1 fruit fly cellular context compared by ENCODE assay signal in genomic region chr3L:7909695-7910463, dm6.
TF ChIP-seq lines count a peak whose summit lies in the region.

No protein-coding gene starts in this region.

TF ChIP-seq in whole organism, embryonic, 481 proteins besides CTCF, POLR2A, EP300 and RAD21 (continued from another document and continues in another):
- TF ChIP-seq dm (GFP tag; optimal IDR thresholded peaks at IDR 0.05; lab: Kevin White, UChicago): no peak
- no peak for TF ChIP-seq bowl (GFP tag; IDR thresholded peaks at IDR 0.05; lab: Robert Waterston, UW)
- no peak for TF ChIP-seq sens-2 (GFP tag; IDR thresholded peaks at IDR 0.05; lab: Robert Waterston, UW)
- no peak for TF ChIP-seq pita (GFP tag; optimal IDR thresholded peaks at IDR 0.05; lab: Kevin White, UChicago)
- no peak for TF ChIP-seq HLHmδ (GFP tag; optimal IDR thresholded peaks at IDR 0.05; lab: Kevin White, UChicago)
- no peak for TF ChIP-seq zfh2 (GFP tag; optimal IDR thresholded peaks at IDR 0.05; lab: Kevin White, UChicago)
- TF ChIP-seq wek (GFP tag; optimal IDR thresholded peaks at IDR 0.05; lab: Kevin White, UChicago): no peak
- TF ChIP-seq sd (tag; optimal IDR thresholded peaks at IDR 0.05; lab: Kevin White, UChicago): peak; percentile 41
- TF ChIP-seq hth (optimal IDR thresholded peaks at IDR 0.05; lab: Kevin White, UChicago): no peak
- no peak for TF ChIP-seq CG13775 (GFP tag; optimal IDR thresholded peaks at IDR 0.05; lab: Kevin White, UChicago)
- TF ChIP-seq kay (GFP tag; optimal IDR thresholded peaks at IDR 0.05; lab: Kevin White, UChicago): no peak
- TF ChIP-seq B-H2 (GFP tag; optimal IDR thresholded peaks at IDR 0.05; lab: Kevin White, UChicago): no peak
- TF ChIP-seq ap (GFP tag; IDR thresholded peaks at IDR 0.05; lab: Robert Waterston, UW): no peak
- TF ChIP-seq sr (GFP tag; IDR thresholded peaks at IDR 0.05; lab: Robert Waterston, UW): no peak
- no peak for TF ChIP-seq Sry-δ (GFP tag; optimal IDR thresholded peaks at IDR 0.05; lab: Kevin White, UChicago)
- TF ChIP-seq CG6765 (GFP tag; optimal IDR thresholded peaks at IDR 0.05; lab: Kevin White, UChicago): peak; percentile 21
- TF ChIP-seq CG31388 (GFP tag; optimal IDR thresholded peaks at IDR 0.05; lab: Kevin White, UChicago): no peak
- peak; percentile 48 for TF ChIP-seq Ptx1 (GFP tag; IDR thresholded peaks at IDR 0.05; lab: Robert Waterston, UW)
- no peak for TF ChIP-seq insv (GFP tag; optimal IDR thresholded peaks at IDR 0.05; lab: Kevin White, UChicago)
- TF ChIP-seq Oaz (GFP tag; IDR thresholded peaks at IDR 0.05; lab: Robert Waterston, UW): no peak
- TF ChIP-seq Hr3 (GFP tag; optimal IDR thresholded peaks at IDR 0.05; lab: Kevin White, UChicago): no peak
- TF ChIP-seq repo (GFP tag; optimal IDR thresholded peaks at IDR 0.05; lab: Kevin White, UChicago): no peak
- no peak for TF ChIP-seq CG31365 (tag; optimal IDR thresholded peaks at IDR 0.05; lab: Kevin White, UChicago)
- TF ChIP-seq Chrac-16 (GFP tag; optimal IDR thresholded peaks at IDR 0.05; lab: Kevin White, UChicago): no peak
- no peak for TF ChIP-seq CG9876 (GFP tag; optimal IDR thresholded peaks at IDR 0.05; lab: Kevin White, UChicago)
- no peak for TF ChIP-seq ewg (GFP tag; optimal IDR thresholded peaks at IDR 0.05; lab: Kevin White, UChicago)
- TF ChIP-seq gce (GFP tag; IDR thresholded peaks at IDR 0.05; lab: Robert Waterston, UW): no peak
- TF ChIP-seq btn (GFP tag; optimal IDR thresholded peaks at IDR 0.05; lab: Kevin White, UChicago): no peak
- no peak for TF ChIP-seq zfh1 (GFP tag; IDR thresholded peaks at IDR 0.05; lab: Robert Waterston, UW)
- no peak for TF ChIP-seq CG2116 (GFP tag; optimal IDR thresholded peaks at IDR 0.05; lab: Kevin White, UChicago)
- no peak for TF ChIP-seq Sox102F (GFP tag; optimal IDR thresholded peaks at IDR 0.05; lab: Kevin White, UChicago)
- no peak for TF ChIP-seq sug (tag; optimal IDR thresholded peaks at IDR 0.05; lab: Kevin White, UChicago)
- TF ChIP-seq lab (GFP tag; optimal IDR thresholded peaks at IDR 0.05; lab: Kevin White, UChicago): peak; percentile 35
- TF ChIP-seq gsb (GFP tag; IDR thresholded peaks at IDR 0.05; lab: Robert Waterston, UW): no peak; the same call in 1 of the 2 replicates
- no peak for TF ChIP-seq CG16813 (GFP tag; IDR thresholded peaks at IDR 0.05; lab: Robert Waterston, UW; ENCODE audit: partially characterized antibody)
- TF ChIP-seq Dbx (GFP tag; IDR thresholded peaks at IDR 0.05; lab: Robert Waterston, UW): no peak
- TF ChIP-seq eve (GFP tag; optimal IDR thresholded peaks at IDR 0.05; lab: Kevin White, UChicago): no peak
- TF ChIP-seq zen2 (GFP tag; IDR thresholded peaks at IDR 0.05; lab: Robert Waterston, UW; ENCODE audit: partially characterized antibody): no peak
- no peak for TF ChIP-seq ranshi (GFP tag; IDR thresholded peaks at IDR 0.05; lab: Robert Waterston, UW)
- no peak for TF ChIP-seq Poxn (GFP tag; IDR thresholded peaks at IDR 0.05; lab: Robert Waterston, UW)
- no peak for TF ChIP-seq jumu (GFP tag; optimal IDR thresholded peaks at IDR 0.05; lab: Kevin White, UChicago)
- no peak for TF ChIP-seq fd102C (GFP tag; optimal IDR thresholded peaks at IDR 0.05; lab: Kevin White, UChicago)
- no peak for TF ChIP-seq trem (tag; optimal IDR thresholded peaks at IDR 0.05; lab: Kevin White, UChicago)
- TF ChIP-seq luna (GFP tag; optimal IDR thresholded peaks at IDR 0.05; lab: Kevin White, UChicago): no peak
- TF ChIP-seq pum (GFP tag; optimal IDR thresholded peaks at IDR 0.05; lab: Kevin White, UChicago): no peak
- peak; percentile 26 for TF ChIP-seq CG18619 (GFP tag; optimal IDR thresholded peaks at IDR 0.05; lab: Kevin White, UChicago)
- TF ChIP-seq CG31224 (GFP tag; IDR thresholded peaks at IDR 0.05; lab: Robert Waterston, UW): 0 out of 2 replicates have a peak, but pooled peaks have one; percentile 48
- TF ChIP-seq B-H1 (GFP tag; IDR thresholded peaks at IDR 0.05; lab: Robert Waterston, UW): no peak
- no peak for TF ChIP-seq chinmo (GFP tag; IDR thresholded peaks at IDR 0.05; lab: Robert Waterston, UW; ENCODE audit: partially characterized antibody)
- no peak for TF ChIP-seq abd-A (tag; optimal IDR thresholded peaks at IDR 0.05; lab: Kevin White, UChicago)
- TF ChIP-seq CG17385 (GFP tag; optimal IDR thresholded peaks at IDR 0.05; lab: Kevin White, UChicago): peak; percentile 53
- no peak for TF ChIP-seq CG1792 (GFP tag; optimal IDR thresholded peaks at IDR 0.05; lab: Kevin White, UChicago)
- TF ChIP-seq cas (GFP tag; IDR thresholded peaks at IDR 0.05; lab: Robert Waterston, UW): no peak
- TF ChIP-seq yki (optimal IDR thresholded peaks at IDR 0.05; lab: Kevin White, UChicago): no peak
- TF ChIP-seq pho (GFP tag; optimal IDR thresholded peaks at IDR 0.05; lab: Kevin White, UChicago): peak; percentile 3
- TF ChIP-seq CG8359 (GFP tag; optimal IDR thresholded peaks at IDR 0.05; lab: Kevin White, UChicago; ENCODE audit: borderline replicate concordance): no peak
- TF ChIP-seq prd (optimal IDR thresholded peaks at IDR 0.05; lab: Kevin White, UChicago): no peak
- TF ChIP-seq prd (GFP tag; IDR thresholded peaks at IDR 0.05; lab: Robert Waterston, UW): no peak; the same call in 1 of the 3 replicates
- no peak for TF ChIP-seq aop (GFP tag; IDR thresholded peaks at IDR 0.05; lab: Robert Waterston, UW)
- TF ChIP-seq Lhr (GFP tag; optimal IDR thresholded peaks at IDR 0.05; lab: Kevin White, UChicago): no peak
- no peak for TF ChIP-seq ato (GFP tag; IDR thresholded peaks at IDR 0.05; lab: Robert Waterston, UW; ENCODE audit: partially characterized antibody)
- no peak; the same call in 1 of the 2 replicates for TF ChIP-seq al (GFP tag; IDR thresholded peaks at IDR 0.05; lab: Robert Waterston, UW)
- TF ChIP-seq CG11093 (GFP tag; IDR thresholded peaks at IDR 0.05; lab: Robert Waterston, UW): no peak
- no peak for TF ChIP-seq CG10366 (GFP tag; IDR thresholded peaks at IDR 0.05; lab: Robert Waterston, UW)
- no peak for TF ChIP-seq CG2199 (GFP tag; IDR thresholded peaks at IDR 0.05; lab: Robert Waterston, UW)
- TF ChIP-seq exex (tag; optimal IDR thresholded peaks at IDR 0.05; lab: Kevin White, UChicago): no peak
- peak; percentile 46 for TF ChIP-seq CG9932 (GFP tag; IDR thresholded peaks at IDR 0.05; lab: Robert Waterston, UW)
- no peak for TF ChIP-seq MESR4 (GFP tag; optimal IDR thresholded peaks at IDR 0.05; lab: Kevin White, UChicago)
- TF ChIP-seq CG14014 (GFP tag; IDR thresholded peaks at IDR 0.05; lab: Robert Waterston, UW): no peak
- no peak for TF ChIP-seq gsb-n (tag; optimal IDR thresholded peaks at IDR 0.05; lab: Kevin White, UChicago)
- TF ChIP-seq E2f2 (GFP tag; IDR thresholded peaks at IDR 0.05; lab: Robert Waterston, UW): peak; percentile 19; the same call in 1 of the 2 replicates
- TF ChIP-seq CG17912 (GFP tag; optimal IDR thresholded peaks at IDR 0.05; lab: Kevin White, UChicago): no peak
- TF ChIP-seq Dek (tag; optimal IDR thresholded peaks at IDR 0.05; lab: Kevin White, UChicago): no peak
- no peak for TF ChIP-seq Fer2 (tag; optimal IDR thresholded peaks at IDR 0.05; lab: Kevin White, UChicago)
- no peak for TF ChIP-seq CG7928 (GFP tag; optimal IDR thresholded peaks at IDR 0.05; lab: Kevin White, UChicago)
- no peak for TF ChIP-seq en (GFP tag; optimal IDR thresholded peaks at IDR 0.05; lab: Kevin White, UChicago)
- TF ChIP-seq CG5953 (GFP tag; IDR thresholded peaks at IDR 0.05; lab: Robert Waterston, UW): no peak
- no peak for TF ChIP-seq CG34224 (GFP tag; IDR thresholded peaks at IDR 0.05; lab: Robert Waterston, UW; ENCODE audit: partially characterized antibody)
- no peak for TF ChIP-seq Mad (GFP tag; optimal IDR thresholded peaks at IDR 0.05; lab: Kevin White, UChicago)
- no peak for TF ChIP-seq CG10274 (GFP tag; optimal IDR thresholded peaks at IDR 0.05; lab: Kevin White, UChicago)
- TF ChIP-seq CG17328 (GFP tag; IDR thresholded peaks at IDR 0.05; lab: Robert Waterston, UW): no peak
- TF ChIP-seq CG18599 (GFP tag; optimal IDR thresholded peaks at IDR 0.05; lab: Kevin White, UChicago): peak; percentile 19
- no peak for TF ChIP-seq CG4424 (GFP tag; optimal IDR thresholded peaks at IDR 0.05; lab: Kevin White, UChicago)
- no peak for TF ChIP-seq az2 (GFP tag; optimal IDR thresholded peaks at IDR 0.05; lab: Kevin White, UChicago)
- TF ChIP-seq Dp (GFP tag; optimal IDR thresholded peaks at IDR 0.05; lab: Kevin White, UChicago): no peak
- no peak for TF ChIP-seq gfzf (GFP tag; optimal IDR thresholded peaks at IDR 0.05; lab: Kevin White, UChicago)
- no peak for TF ChIP-seq CG17612 (GFP tag; IDR thresholded peaks at IDR 0.05; lab: Robert Waterston, UW)
- TF ChIP-seq CG18476 (GFP tag; optimal IDR thresholded peaks at IDR 0.05; lab: Kevin White, UChicago): no peak
- TF ChIP-seq PHDP (tag; optimal IDR thresholded peaks at IDR 0.05; lab: Kevin White, UChicago): peak; percentile 14
- TF ChIP-seq CG2712 (tag; optimal IDR thresholded peaks at IDR 0.05; lab: Kevin White, UChicago): peak; percentile 20
- TF ChIP-seq bab2 (GFP tag; optimal IDR thresholded peaks at IDR 0.05; lab: Kevin White, UChicago): no peak
- no peak for TF ChIP-seq CG13287 (GFP tag; IDR thresholded peaks at IDR 0.05; lab: Robert Waterston, UW; ENCODE audit: partially characterized antibody)
- no peak for TF ChIP-seq vfl (GFP tag; optimal IDR thresholded peaks at IDR 0.05; lab: Kevin White, UChicago)
- TF ChIP-seq CG10543 (GFP tag; optimal IDR thresholded peaks at IDR 0.05; lab: Kevin White, UChicago): peak; percentile 10
- no peak for TF ChIP-seq dmrt99B (tag; optimal IDR thresholded peaks at IDR 0.05; lab: Kevin White, UChicago)
- TF ChIP-seq CG11696 (GFP tag; IDR thresholded peaks at IDR 0.05; lab: Robert Waterston, UW): no peak
- TF ChIP-seq H15 (GFP tag; IDR thresholded peaks at IDR 0.05; lab: Robert Waterston, UW): no peak
- no peak for TF ChIP-seq CG2875 (GFP tag; optimal IDR thresholded peaks at IDR 0.05; lab: Kevin White, UChicago)
- TF ChIP-seq CG3163 (GFP tag; optimal IDR thresholded peaks at IDR 0.05; lab: Kevin White, UChicago): no peak
- TF ChIP-seq CG31441 (GFP tag; IDR thresholded peaks at IDR 0.05; lab: Robert Waterston, UW): 0 out of 2 replicates have a peak, but pooled peaks have one; percentile 25
- peak; percentile 19 for TF ChIP-seq CG9817 (tag; optimal IDR thresholded peaks at IDR 0.05; lab: Kevin White, UChicago)
- TF ChIP-seq grau (tag; optimal IDR thresholded peaks at IDR 0.05; lab: Kevin White, UChicago): peak; percentile 43
- no peak for TF ChIP-seq nau (GFP tag; optimal IDR thresholded peaks at IDR 0.05; lab: Kevin White, UChicago)
- peak; percentile 43 for TF ChIP-seq CG30403 (GFP tag; optimal IDR thresholded peaks at IDR 0.05; lab: Kevin White, UChicago)
- TF ChIP-seq croc (GFP tag; conservative IDR thresholded peaks at IDR 0.05; lab: Robert Waterston, UW): no peak
- no peak for TF ChIP-seq CG4404 (GFP tag; IDR thresholded peaks at IDR 0.05; lab: Robert Waterston, UW)
- no peak for TF ChIP-seq nerfin-1 (tag; optimal IDR thresholded peaks at IDR 0.05; lab: Kevin White, UChicago)
- TF ChIP-seq CG11398 (GFP tag; optimal IDR thresholded peaks at IDR 0.05; lab: Kevin White, UChicago): no peak
- TF ChIP-seq CG6254 (GFP tag; optimal IDR thresholded peaks at IDR 0.05; lab: Kevin White, UChicago): no peak
- TF ChIP-seq CG14050 (GFP tag; IDR thresholded peaks at IDR 0.05; lab: Robert Waterston, UW): no peak
- TF ChIP-seq bsh (GFP tag; optimal IDR thresholded peaks at IDR 0.05; lab: Kevin White, UChicago): no peak
- TF ChIP-seq grn (GFP tag; optimal IDR thresholded peaks at IDR 0.05; lab: Kevin White, UChicago): no peak
- TF ChIP-seq lov (optimal IDR thresholded peaks at IDR 0.05; lab: Kevin White, UChicago): no peak
- TF ChIP-seq lov (GFP tag; IDR thresholded peaks at IDR 0.05; lab: Robert Waterston, UW): no peak
- TF ChIP-seq CG15269 (tag; optimal IDR thresholded peaks at IDR 0.05; lab: Kevin White, UChicago): peak; percentile 49
- TF ChIP-seq CG15514 (GFP tag; optimal IDR thresholded peaks at IDR 0.05; lab: Kevin White, UChicago): no peak
- TF ChIP-seq CG18011 (GFP tag; optimal IDR thresholded peaks at IDR 0.05; lab: Kevin White, UChicago): no peak
- TF ChIP-seq dysf (GFP tag; IDR thresholded peaks at IDR 0.05; lab: Robert Waterston, UW): peak; percentile 70; the same call in 1 of the 3 replicates
- peak; percentile 54 for TF ChIP-seq CG7556 (GFP tag; optimal IDR thresholded peaks at IDR 0.05; lab: Kevin White, UChicago)
- TF ChIP-seq CG1603 (tag; optimal IDR thresholded peaks at IDR 0.05; lab: Kevin White, UChicago): no peak
- no peak for TF ChIP-seq Dfd (GFP tag; optimal IDR thresholded peaks at IDR 0.05; lab: Kevin White, UChicago)
- TF ChIP-seq CG12769 (tag; optimal IDR thresholded peaks at IDR 0.05; lab: Kevin White, UChicago): no peak
- TF ChIP-seq CG7786 (GFP tag; optimal IDR thresholded peaks at IDR 0.05; lab: Kevin White, UChicago): no peak
- peak; percentile 73 for TF ChIP-seq Med (GFP tag; lab: Kevin White, UChicago)
- no peak for TF ChIP-seq scrt (GFP tag; optimal IDR thresholded peaks at IDR 0.05; lab: Kevin White, UChicago)
- no peak for TF ChIP-seq gt (GFP tag; IDR thresholded peaks at IDR 0.05; lab: Robert Waterston, UW)
- TF ChIP-seq CG11723 (GFP tag; optimal IDR thresholded peaks at IDR 0.05; lab: Kevin White, UChicago): no peak
- TF ChIP-seq CG12942 (GFP tag; optimal IDR thresholded peaks at IDR 0.05; lab: Kevin White, UChicago): no peak
- TF ChIP-seq CG4730 (GFP tag; IDR thresholded peaks at IDR 0.05; lab: Robert Waterston, UW): no peak
- TF ChIP-seq CG12071 (GFP tag; optimal IDR thresholded peaks at IDR 0.05; lab: Kevin White, UChicago): no peak
- no peak for TF ChIP-seq Hr78 (GFP tag; optimal IDR thresholded peaks at IDR 0.05; lab: Kevin White, UChicago)
- no peak for TF ChIP-seq CG12744 (GFP tag; optimal IDR thresholded peaks at IDR 0.05; lab: Kevin White, UChicago)
- no peak for TF ChIP-seq kni (GFP tag; optimal IDR thresholded peaks at IDR 0.05; lab: Kevin White, UChicago)
- no peak for TF ChIP-seq mld (GFP tag; IDR thresholded peaks at IDR 0.05; lab: Robert Waterston, UW; ENCODE audit: partially characterized antibody)
- no peak for TF ChIP-seq Usf (GFP tag; optimal IDR thresholded peaks at IDR 0.05; lab: Kevin White, UChicago)
- no peak for TF ChIP-seq CG10959 (GFP tag; IDR thresholded peaks at IDR 0.05; lab: Robert Waterston, UW)
- no peak for TF ChIP-seq onecut (GFP tag; IDR thresholded peaks at IDR 0.05; lab: Robert Waterston, UW)
- no peak for TF ChIP-seq D19A (tag; optimal IDR thresholded peaks at IDR 0.05; lab: Kevin White, UChicago)
- TF ChIP-seq cato (GFP tag; optimal IDR thresholded peaks at IDR 0.05; lab: Kevin White, UChicago; ENCODE audit: borderline replicate concordance): no peak
